Fruit fly (Drosophila melanogaster) whole organism, embryonic: ENCODE measurements around the gene CG13454.

ENCODE experiments used
- ATbp ChIP-seq: fragments of 200-800 bp; sonication (Bioruptor generic); optimal IDR thresholded peaks from 2 replicates; lab custom pipeline; 2017; ENCODE audit warnings: missing biosample characterization, mild to moderate bottlenecking, missing genetic modification characterization, missing genetic modification reagents
- Ada2b ChIP-seq: fragments of 200-800 bp; sonication (Bioruptor generic); IDR thresholded peaks from 2 replicates; pipeline ENCODE4 v1.3.6; 2022; ENCODE audit warnings: missing biosample characterization, missing genetic modification characterization
- Adf1 ChIP-seq: fragments of 200-800 bp; sonication (Bioruptor generic); IDR thresholded peaks from 2 replicates; pipeline ENCODE4 v1.3.6; 2022; ENCODE audit warnings: missing biosample characterization, missing genetic modification characterization
- BEAF-32 ChIP-seq: fragments of 200-800 bp; sonication (Bioruptor generic); optimal IDR thresholded peaks from 3 replicates; lab custom pipeline; 2017; ENCODE audit warnings: missing biosample characterization, missing genetic modification characterization, mild to moderate bottlenecking, moderate library complexity, missing genetic modification reagents
- CG10209 ChIP-seq: fragments of 200-800 bp; sonication (Bioruptor generic); optimal IDR thresholded peaks from 3 replicates; lab custom pipeline; 2017; ENCODE audit warnings: missing biosample characterization, mild to moderate bottlenecking, missing genetic modification characterization, missing genetic modification reagents
- CG10267 ChIP-seq: fragments of 200-800 bp; sonication (Bioruptor generic); optimal IDR thresholded peaks from 2 replicates; lab custom pipeline; 2018; ENCODE audit warnings: missing biosample characterization, mild to moderate bottlenecking, missing genetic modification characterization, moderate library complexity
- CG10321 ChIP-seq: fragments of 200-800 bp; sonication (Bioruptor generic); IDR thresholded peaks from 2 replicates; pipeline ENCODE4 v1.3.6; 2022; ENCODE audit warnings: missing biosample characterization, missing genetic modification characterization
- CG10979 ChIP-seq: fragments of 200-800 bp; sonication (Bioruptor generic); optimal IDR thresholded peaks from 2 replicates; lab custom pipeline; 2018; ENCODE audit warnings: missing biosample characterization, mild to moderate bottlenecking, missing genetic modification characterization, moderate library complexity
- CG12219 ChIP-seq: fragments of 200-800 bp; sonication (Bioruptor generic); optimal IDR thresholded peaks from 3 replicates; lab custom pipeline; 2018; ENCODE audit warnings: missing biosample characterization, mild to moderate bottlenecking, missing genetic modification characterization
- CG12744 ChIP-seq: fragments of 200-800 bp; sonication (Bioruptor generic); optimal IDR thresholded peaks from 2 replicates; lab custom pipeline; 2016; ENCODE audit warnings: missing biosample characterization, missing genetic modification characterization
- CG15011 ChIP-seq: fragments of 200-800 bp; sonication (Bioruptor generic); optimal IDR thresholded peaks from 3 replicates; lab custom pipeline; 2018; ENCODE audit warnings: missing biosample characterization, mild to moderate bottlenecking, missing genetic modification characterization
- CG1602 ChIP-seq: fragments of 200-800 bp; sonication (Bioruptor generic); optimal IDR thresholded peaks from 3 replicates; lab custom pipeline; 2016; ENCODE audit warnings: missing biosample characterization, missing genetic modification characterization
- CG16863 ChIP-seq: fragments of 200-800 bp; sonication (Bioruptor generic); optimal IDR thresholded peaks from 3 replicates; lab custom pipeline; 2016; ENCODE audit warnings: missing biosample characterization, missing genetic modification characterization
- CG17361 ChIP-seq: fragments of 200-800 bp; sonication (Bioruptor generic); IDR thresholded peaks from 3 replicates; pipeline ENCODE4 v1.3.6; 2022; ENCODE audit warnings: missing biosample characterization, missing genetic modification characterization
- CG17568 ChIP-seq: fragments of 200-800 bp; sonication (Bioruptor generic); optimal IDR thresholded peaks from 2 replicates; lab custom pipeline; 2018; ENCODE audit warnings: missing biosample characterization, mild to moderate bottlenecking, missing genetic modification characterization, moderate library complexity
- CG2202 ChIP-seq: fragments of 200-800 bp; sonication (Bioruptor generic); optimal IDR thresholded peaks from 2 replicates; lab custom pipeline; 2018; ENCODE audit warnings: missing biosample characterization, mild to moderate bottlenecking, missing genetic modification characterization
- CG2712 ChIP-seq: fragments of 200-800 bp; optimal IDR thresholded peaks from 3 replicates; lab custom pipeline; 2019; ENCODE audit warnings: missing biosample characterization, mild to moderate bottlenecking, missing genetic modification characterization, moderate library complexity
- CG3995 ChIP-seq: fragments of 200-800 bp; sonication (Bioruptor generic); optimal IDR thresholded peaks from 3 replicates; lab custom pipeline; 2016; ENCODE audit warnings: missing biosample characterization, missing genetic modification characterization
- CG43689 ChIP-seq: fragments of 200-800 bp; sonication (Bioruptor generic); IDR thresholded peaks from 2 replicates; pipeline ENCODE4 v1.3.6; 2022; ENCODE audit warnings: missing biosample characterization, missing genetic modification characterization
- Dref ChIP-seq: fragments of 200-800 bp; sonication (Bioruptor generic); IDR thresholded peaks from 2 replicates; pipeline ENCODE4 v1.3.6; 2022; ENCODE audit warnings: missing biosample characterization, missing genetic modification characterization
- E2f1 ChIP-seq: fragments of 200-800 bp; sonication (Bioruptor generic); IDR thresholded peaks from 2 replicates; pipeline ENCODE4 v1.3.6; 2022; ENCODE audit warnings: missing biosample characterization, missing genetic modification characterization
- Fer1 ChIP-seq: fragments of 200-800 bp; sonication (Bioruptor generic); optimal IDR thresholded peaks from 2 replicates; lab custom pipeline; 2017; ENCODE audit warnings: missing biosample characterization, mild to moderate bottlenecking, missing genetic modification characterization
- Hand ChIP-seq: fragments of 200-800 bp; sonication (Bioruptor generic); optimal IDR thresholded peaks from 2 replicates; lab custom pipeline; 2017; ENCODE audit warnings: mild to moderate bottlenecking, missing biosample characterization, missing genetic modification reagents, missing genetic modification characterization
- Lpt ChIP-seq: fragments of >200 bp; optimal IDR thresholded peaks from 2 replicates; lab custom pipeline; 2018; ENCODE audit warnings: missing biosample characterization, missing genetic modification characterization
- Mad ChIP-seq: fragments of 200-800 bp; sonication (Bioruptor generic); optimal IDR thresholded peaks from 2 replicates; lab custom pipeline; 2016; ENCODE audit warnings: missing biosample characterization, missing genetic modification characterization
- Optix ChIP-seq: fragments of 200-800 bp; sonication (Bioruptor generic); IDR thresholded peaks from 3 replicates; pipeline ENCODE4 v1.3.6; 2022; ENCODE audit warnings: missing biosample characterization, missing genetic modification characterization
- Ravus ChIP-seq: fragments of 200-800 bp; sonication (Bioruptor generic); IDR thresholded peaks from 2 replicates; pipeline ENCODE4 v1.3.6; 2022; ENCODE audit warnings: missing biosample characterization, missing genetic modification characterization
- Rfx ChIP-seq: fragments of 200-800 bp; sonication (Bioruptor generic); IDR thresholded peaks from 2 replicates; pipeline ENCODE4 v1.3.6; 2022; ENCODE audit warnings: missing biosample characterization, missing genetic modification characterization
- Sox100B ChIP-seq: fragments of 200-800 bp; sonication (Bioruptor generic); optimal IDR thresholded peaks from 3 replicates; lab custom pipeline; 2018; ENCODE audit warnings: missing biosample characterization, mild to moderate bottlenecking, missing genetic modification characterization
- Ssrp ChIP-seq: fragments of 200-800 bp; sonication (Bioruptor generic); optimal IDR thresholded peaks from 2 replicates; lab custom pipeline; 2018; ENCODE audit warnings: missing biosample characterization, mild to moderate bottlenecking, missing genetic modification characterization, moderate library complexity
- ac ChIP-seq: fragments of 200-800 bp; sonication (Bioruptor generic); optimal IDR thresholded peaks from 3 replicates; lab custom pipeline; 2017; ENCODE audit warnings: missing biosample characterization, mild to moderate bottlenecking, missing genetic modification characterization
- ara ChIP-seq: fragments of 200-800 bp; sonication (Bioruptor generic); IDR thresholded peaks from 2 replicates; pipeline ENCODE4 v1.3.6; 2022; ENCODE audit warnings: missing biosample characterization, missing genetic modification characterization
- az2 ChIP-seq: fragments of 200-800 bp; sonication (Bioruptor generic); optimal IDR thresholded peaks from 3 replicates; lab custom pipeline; 2016; ENCODE audit warnings: missing biosample characterization, missing genetic modification characterization
- bcd ChIP-seq: fragments of 200-800 bp; sonication (Bioruptor generic); optimal IDR thresholded peaks from 2 replicates; lab custom pipeline; 2017; ENCODE audit warnings: missing biosample characterization, mild to moderate bottlenecking, missing genetic modification characterization
- bsh ChIP-seq, 2 experiments: fragments of 200-800 bp; sonication (Bioruptor generic); optimal IDR thresholded peaks; 2 replicates each; lab custom pipeline; 2017 to 2018; ENCODE audit warnings: mild to moderate bottlenecking in 2 of 2, missing biosample characterization in 2 of 2, missing genetic modification characterization in 2 of 2, moderate library complexity in 1 of 2
- crc ChIP-seq: fragments of 200-800 bp; sonication (Bioruptor generic); optimal IDR thresholded peaks from 2 replicates; lab custom pipeline; 2016; ENCODE audit warnings: missing biosample characterization, missing genetic modification characterization
- croc ChIP-seq: fragments of 200-800 bp; sonication (Bioruptor generic); conservative IDR thresholded peaks from 3 replicates; pipeline ENCODE4 v1.3.6; 2022; ENCODE audit warnings: missing biosample characterization, missing genetic modification characterization
- crol ChIP-seq: fragments of 200-800 bp; sonication (Bioruptor generic); IDR thresholded peaks from 2 replicates; pipeline ENCODE4 v1.3.6; 2022; ENCODE audit warnings: missing biosample characterization, missing genetic modification characterization
- gce ChIP-seq: fragments of 200-800 bp; sonication (Bioruptor generic); IDR thresholded peaks from 3 replicates; pipeline ENCODE4 v1.3.6; 2022; ENCODE audit warnings: missing biosample characterization, missing genetic modification characterization
- gfzf ChIP-seq: fragments of 200-800 bp; sonication (Bioruptor generic); optimal IDR thresholded peaks from 2 replicates; lab custom pipeline; 2016; ENCODE audit warnings: missing biosample characterization, mild to moderate bottlenecking, missing genetic modification characterization, moderate library complexity
- insv ChIP-seq, 2 experiments: fragments of 200-800 bp; sonication (Bioruptor generic); optimal IDR thresholded peaks; 3 replicates each; lab custom pipeline; 2016 to 2018; ENCODE audit warnings: missing biosample characterization in 2 of 2, missing genetic modification characterization in 2 of 2
- lilli ChIP-seq: fragments of 200-800 bp; sonication (Bioruptor generic); optimal IDR thresholded peaks from 3 replicates; lab custom pipeline; 2016; ENCODE audit warnings: missing biosample characterization, missing genetic modification characterization
- pb ChIP-seq: fragments of 200-800 bp; sonication (Bioruptor generic); optimal IDR thresholded peaks from 3 replicates; lab custom pipeline; 2016; ENCODE audit warnings: missing biosample characterization, missing genetic modification characterization
- pros ChIP-seq: fragments of 200-800 bp; sonication (Bioruptor generic); optimal IDR thresholded peaks from 3 replicates; lab custom pipeline; 2019; ENCODE audit warnings: missing biosample characterization, mild to moderate bottlenecking, missing genetic modification characterization, moderate library complexity
- rib ChIP-seq: fragments of 200-800 bp; sonication (Bioruptor generic); IDR thresholded peaks from 2 replicates; pipeline ENCODE4 v1.3.6; 2022; ENCODE audit warnings: missing biosample characterization, missing genetic modification characterization
- sd ChIP-seq: fragments of 200-800 bp; sonication (Bioruptor generic); optimal IDR thresholded peaks from 3 replicates; lab custom pipeline; 2018; ENCODE audit warnings: missing biosample characterization, mild to moderate bottlenecking, missing genetic modification characterization, moderate library complexity
- twi ChIP-seq: fragments of 200-800 bp; optimal IDR thresholded peaks from 2 replicates; lab custom pipeline; 2019; ENCODE audit warnings: missing biosample characterization, mild to moderate bottlenecking, missing genetic modification characterization, moderate library complexity
- tx ChIP-seq: fragments of 200-800 bp; sonication (Bioruptor generic); optimal IDR thresholded peaks from 2 replicates; lab custom pipeline; 2016; ENCODE audit warnings: missing biosample characterization, missing genetic modification characterization
- vfl ChIP-seq: fragments of 200-800 bp; sonication (Bioruptor generic); optimal IDR thresholded peaks from 2 replicates; lab custom pipeline; 2016; ENCODE audit warnings: missing biosample characterization, missing genetic modification characterization
- zf30C ChIP-seq: fragments of 200-800 bp; sonication (Bioruptor generic); optimal IDR thresholded peaks from 3 replicates; lab custom pipeline; 2018; ENCODE audit warnings: missing biosample characterization, mild to moderate bottlenecking, missing genetic modification characterization

CG13454 gene

dm6 chr3L:15533402-15534129, 16.7 kb upstream of the CG13454 start (continued):
- TF ChIP-seq Ada2b (peak; percentile 33; the same call in 1 of the 2 replicates), sd (tag; lab: Kevin White, UChicago) (no peak), CG10321 (no peak), CG2712 (peak; percentile 63), ara (GFP tag; lab: Robert Waterston, UW) (peak; percentile 59), CG15011 (GFP tag; lab: Kevin White, UChicago) (no peak), CG43689 (no peak), bcd (GFP tag; lab: Kevin White, UChicago) (peak; percentile 28), CG17568 (GFP tag; lab: Kevin White, UChicago) (peak; percentile 11), CG10979 (tag; lab: Kevin White, UChicago) (peak; percentile 39), Adf1 (GFP tag; lab: Robert Waterston, UW) (no peak), croc (GFP tag; lab: Robert Waterston, UW) (no peak; the same call in 2 of the 3 replicates), CG1602 (no peak), CG2202 (tag; lab: Kevin White, UChicago) (no peak), zf30C (GFP tag; lab: Kevin White, UChicago) (no peak), pros (GFP tag; lab: Kevin White, UChicago) (peak; percentile 69), Dref (GFP tag; lab: Robert Waterston, UW) (no peak), CG10209 (GFP tag; lab: Kevin White, UChicago) (peak; percentile 20), CG12744 (GFP tag; lab: Kevin White, UChicago) (no peak), rib (GFP tag; lab: Robert Waterston, UW) (no peak), Sox100B (GFP tag; lab: Kevin White, UChicago) (peak; percentile 28), crc (GFP tag; lab: Kevin White, UChicago) (no peak), CG3995 (GFP tag; lab: Kevin White, UChicago) (peak; percentile 23), Fer1 (GFP tag; lab: Kevin White, UChicago) (peak; percentile 23), crol (no peak), ATbp (GFP tag; lab: Kevin White, UChicago) (peak; percentile 36), Optix (GFP tag; lab: Robert Waterston, UW) (peak; percentile 41; the same call in 1 of the 3 replicates), lilli (GFP tag; lab: Kevin White, UChicago) (peak; percentile 29), Hand (GFP tag; lab: Kevin White, UChicago) (no peak), bsh (GFP tag; optimal IDR thresholded peaks at IDR 0.05; lab: Kevin White, UChicago) (peak; percentile 40 to 59), pb (GFP tag; lab: Kevin White, UChicago) (peak; percentile 74), CG17361 (no peak), insv (GFP tag; optimal IDR thresholded peaks at IDR 0.05; lab: Kevin White, UChicago) (no peak), ac (no peak), E2f1 (GFP tag; lab: Robert Waterston, UW) (0 out of 2 replicates have a peak, but pooled peaks have one; percentile 21), gfzf (GFP tag; lab: Kevin White, UChicago) (no peak), CG10267 (no peak), CG12219 (GFP tag; lab: Kevin White, UChicago) (peak; percentile 19), az2 (GFP tag; lab: Kevin White, UChicago) (no peak), Lpt (GFP tag; lab: Kevin White, UChicago) (no peak), vfl (no peak), Mad (no peak), gce (GFP tag; lab: Robert Waterston, UW) (peak; percentile 8; the same call in 1 of the 3 replicates), twi (tag; lab: Kevin White, UChicago) (no peak), Ssrp (tag; lab: Kevin White, UChicago) (peak; percentile 40), BEAF-32 (GFP tag; lab: Kevin White, UChicago) (no peak), Rfx (GFP tag; lab: Robert Waterston, UW) (peak; percentile 43), CG16863 (GFP tag; lab: Kevin White, UChicago) (peak; percentile 27), tx (no peak), Ravus (GFP tag; lab: Robert Waterston, UW) (no peak)
